Worm (Caenorhabditis elegans) whole organism, L3 larva: ENCODE data around the gene F09E5.7.
A peak's percentile ranks its signal among the peaks of the same experiment; 100 is the strongest.
"Not testable (repeated sequence)": the region's sequence is repeated elsewhere in the genome, so short reads cannot be mapped to it uniquely, and the experiment has no call there.

Source experiments
- R02D3.7 ChIP-seq: fragments of 150-350 bp; optimal IDR thresholded peaks from 2 replicates; lab custom pipeline; 2014; ENCODE audit warnings: missing biosample characterization, missing genetic modification characterization
- ZK546.5 ChIP-seq: sonication (generic microtip); optimal IDR thresholded peaks from 2 replicates; lab custom pipeline; 2017; ENCODE audit warnings: missing biosample characterization, missing genetic modification characterization
- aly-2 ChIP-seq: fragments of 150-350 bp; optimal IDR thresholded peaks from 2 replicates; lab custom pipeline; 2014; ENCODE audit warnings: missing biosample characterization, missing genetic modification characterization
- ceh-16 ChIP-seq: sonication (generic microtip); optimal IDR thresholded peaks from 2 replicates; lab custom pipeline; 2017; ENCODE audit warnings: missing biosample characterization, missing genetic modification characterization
- ceh-28 ChIP-seq: fragments of 150-350 bp; optimal IDR thresholded peaks from 2 replicates; lab custom pipeline; 2014; ENCODE audit warnings: missing biosample characterization, missing genetic modification reagents, missing genetic modification characterization
- ceh-82 ChIP-seq: fragments of 150-350 bp; optimal IDR thresholded peaks from 2 replicates; lab custom pipeline; 2014; ENCODE audit warnings: missing biosample characterization, missing genetic modification characterization
- ceh-9 ChIP-seq: sonication (generic microtip); optimal IDR thresholded peaks from 2 replicates; lab custom pipeline; 2018; ENCODE audit warnings: missing biosample characterization, missing genetic modification characterization
- egl-5 ChIP-seq: fragments of 150-350 bp; optimal IDR thresholded peaks from 2 replicates; lab custom pipeline; 2017; ENCODE audit warnings: missing biosample characterization, missing genetic modification reagents, missing genetic modification characterization, inconsistent platforms
- elt-1 ChIP-seq: fragments of 150-350 bp; optimal IDR thresholded peaks from 2 replicates; lab custom pipeline; 2014; ENCODE audit warnings: missing biosample characterization, missing genetic modification characterization
- elt-2 ChIP-seq: sonication (generic microtip); optimal IDR thresholded peaks from 2 replicates; lab custom pipeline; 2016; ENCODE audit warnings: missing genetic modification reagents, mild to moderate bottlenecking, missing genetic modification characterization, missing compliant biosample characterization
- eor-1 ChIP-seq, 2 experiments: fragments of 150-350 bp; optimal IDR thresholded peaks; 2 replicates each; lab custom pipeline; 2014 to 2018; ENCODE audit warnings: missing biosample characterization in 2 of 2, missing genetic modification characterization in 2 of 2
- fkh-10 ChIP-seq: sonication (generic microtip); optimal IDR thresholded peaks from 2 replicates; lab custom pipeline; 2017; ENCODE audit warnings: missing biosample characterization, missing genetic modification reagents, missing genetic modification characterization
- fos-1 ChIP-seq: fragments of 150-350 bp; optimal IDR thresholded peaks from 2 replicates; lab custom pipeline; 2014; ENCODE audit warnings: missing biosample characterization, missing genetic modification characterization
- hmg-11 ChIP-seq: sonication (generic microtip); optimal IDR thresholded peaks from 2 replicates; lab custom pipeline; 2016; ENCODE audit warnings: missing genetic modification characterization, missing compliant biosample characterization
- jun-1 ChIP-seq: fragments of 150-350 bp; optimal IDR thresholded peaks from 2 replicates; lab custom pipeline; 2014; ENCODE audit warnings: missing biosample characterization, missing genetic modification reagents, missing genetic modification characterization
- lin-15B ChIP-seq: fragments of 150-350 bp; optimal IDR thresholded peaks from 2 replicates; lab custom pipeline; 2014; ENCODE audit warnings: missing biosample characterization, missing genetic modification characterization
- lin-39 ChIP-seq: fragments of 150-350 bp; optimal IDR thresholded peaks from 2 replicates; lab custom pipeline; 2018; ENCODE audit warnings: missing biosample characterization, missing genetic modification reagents, missing genetic modification characterization
- lsy-12 ChIP-seq: sonication (generic microtip); optimal IDR thresholded peaks from 2 replicates; lab custom pipeline; 2016; ENCODE audit warnings: mild to moderate bottlenecking, missing genetic modification characterization, missing compliant biosample characterization
- mdl-1 ChIP-seq: fragments of 150-350 bp; optimal IDR thresholded peaks from 2 replicates; lab custom pipeline; 2014; ENCODE audit warnings: missing biosample characterization, missing genetic modification characterization
- nfya-1 ChIP-seq: sonication (generic microtip); optimal IDR thresholded peaks from 2 replicates; lab custom pipeline; 2017; ENCODE audit warnings: missing genetic modification characterization, mild to moderate bottlenecking, missing compliant biosample characterization, antibody characterized with exemption, moderate library complexity; ENCODE audit not compliant: insufficient read depth
- nhr-23 ChIP-seq: fragments of 150-350 bp; optimal IDR thresholded peaks from 2 replicates; lab custom pipeline; 2014; ENCODE audit warnings: missing biosample characterization, missing genetic modification reagents, missing genetic modification characterization
- nhr-237 ChIP-seq: fragments of 150-350 bp; optimal IDR thresholded peaks from 2 replicates; lab custom pipeline; 2014; ENCODE audit warnings: missing biosample characterization, missing genetic modification characterization
- nhr-25 ChIP-seq: sonication (generic microtip); optimal IDR thresholded peaks from 2 replicates; lab custom pipeline; 2017; ENCODE audit warnings: missing biosample characterization, missing genetic modification characterization
- nhr-43 ChIP-seq: sonication (generic microtip); optimal IDR thresholded peaks from 2 replicates; lab custom pipeline; 2016; ENCODE audit warnings: mild to moderate bottlenecking, missing genetic modification characterization, missing compliant biosample characterization; ENCODE audit not compliant: poor library complexity, severe bottlenecking
- nhr-67 ChIP-seq: fragments of 150-350 bp; optimal IDR thresholded peaks from 2 replicates; lab custom pipeline; 2014; ENCODE audit warnings: missing biosample characterization, missing genetic modification characterization
- nhr-77 ChIP-seq: fragments of 150-350 bp; optimal IDR thresholded peaks from 2 replicates; lab custom pipeline; 2014; ENCODE audit warnings: missing biosample characterization, missing genetic modification characterization
- pha-4 ChIP-seq: fragments of 150-350 bp; optimal IDR thresholded peaks from 2 replicates; lab custom pipeline; 2014; ENCODE audit warnings: missing biosample characterization, missing genetic modification reagents, missing genetic modification characterization
- pqm-1 ChIP-seq: fragments of 150-350 bp; optimal IDR thresholded peaks from 2 replicates; lab custom pipeline; 2017; ENCODE audit warnings: missing biosample characterization, missing genetic modification characterization, inconsistent platforms
- sea-2 ChIP-seq: fragments of 150-350 bp; sonication (generic microtip); optimal IDR thresholded peaks from 4 replicates; lab custom pipeline; 2014; ENCODE audit warnings: missing biosample characterization, missing genetic modification reagents, missing genetic modification characterization
- skn-1 ChIP-seq: fragments of 150-350 bp; optimal IDR thresholded peaks from 2 replicates; lab custom pipeline; 2014; ENCODE audit warnings: missing biosample characterization, missing genetic modification characterization
- snpc-4 ChIP-seq: fragments of 150-350 bp; optimal IDR thresholded peaks from 2 replicates; lab custom pipeline; 2014; ENCODE audit warnings: missing biosample characterization, missing genetic modification characterization
- tbx-2 ChIP-seq: sonication (generic microtip); optimal IDR thresholded peaks from 2 replicates; lab custom pipeline; 2016; ENCODE audit warnings: mild to moderate bottlenecking, missing genetic modification characterization, missing compliant biosample characterization
- zag-1 ChIP-seq: fragments of 150-350 bp; optimal IDR thresholded peaks from 2 replicates; lab custom pipeline; 2014; ENCODE audit warnings: missing biosample characterization, missing genetic modification characterization
- ztf-11 ChIP-seq: fragments of 150-350 bp; optimal IDR thresholded peaks from 2 replicates; lab custom pipeline; 2014; ENCODE audit warnings: missing biosample characterization, missing genetic modification characterization

The F09E5.7 gene

ce11 chrII:5350357-5350756 is 1.5 kb upstream of the F09E5.7 start, which contains the start of gene F09E5.8:
Gene F09E5.8, plus strand, starts transcription at chrII:5350669.
- not testable (repeated sequence) for TF ChIP-seq zag-1, egl-5, ceh-16 (tag; lab: Kevin White, UChicago)

- TF ChIP-seq skn-1 (tag; lab: Kevin White, UChicago) (no peak), fos-1 (tag; lab: Kevin White, UChicago) (no peak), ceh-9 (tag; lab: Kevin White, UChicago) (no peak), sea-2 (GFP tag; lab: Kevin White, UChicago) (no peak), lsy-12 (peak; percentile 70), elt-2 (tag; lab: Kevin White, UChicago) (peak; percentile 37), tbx-2 (tag; lab: Kevin White, UChicago) (no peak), snpc-4 (no peak), nhr-25 (tag; lab: Kevin White, UChicago) (no peak), mdl-1 (tag; lab: Kevin White, UChicago) (no peak), nhr-43 (tag; lab: Kevin White, UChicago) (peak; percentile 70)
Observed at ce11 chrII:5353642-5354041, 1.7 kb downstream of the F09E5.7 start.

ce11 chrII:5355384-5355783 is 3.5 kb downstream of the F09E5.7 start, which contains the start of gene srg-69:
Gene srg-69, plus strand, starts transcription at chrII:5355684.
- TF ChIP-seq ZK546.5 (tag; lab: Kevin White, UChicago), result no peak

ce11 chrII:5358137-5358745 is 6.3 kb downstream of the F09E5.7 start, which contains the start of the genes F09E5.11 and bmy-1:
Gene F09E5.11, minus strand, starts transcription at chrII:5358187.
Gene bmy-1, plus strand, starts transcription at chrII:5358695.
- TF ChIP-seq pqm-1 (tag; lab: Kevin White, UChicago) (peak; percentile 39), skn-1 (tag; lab: Kevin White, UChicago) (peak; percentile 40), ceh-9 (tag; lab: Kevin White, UChicago) (no peak), nhr-25 (tag; lab: Kevin White, UChicago) (peak; percentile 70), nhr-67 (tag; lab: Kevin White, UChicago) (no peak), ceh-28 (tag; lab: Kevin White, UChicago) (peak; percentile 70), aly-2 (tag; lab: Kevin White, UChicago) (no peak), nhr-43 (tag; lab: Kevin White, UChicago) (peak; percentile 88), jun-1 (tag; lab: Kevin White, UChicago) (peak; percentile 35), nhr-237 (tag; lab: Kevin White, UChicago) (no peak), lsy-12 (peak; percentile 71), ztf-11 (no peak), pha-4 (tag; lab: Kevin White, UChicago) (peak; percentile 75), tbx-2 (tag; lab: Kevin White, UChicago) (peak; percentile 17), nhr-77 (tag; lab: Kevin White, UChicago) (no peak), egl-5 (tag; lab: Kevin White, UChicago) (peak; percentile 51), hmg-11 (tag; lab: Kevin White, UChicago) (peak; percentile 70), elt-2 (tag; lab: Kevin White, UChicago) (peak; percentile 85), eor-1 (tag; optimal IDR thresholded peaks at IDR 0.05; lab: Kevin White, UChicago) (no peak), fkh-10 (GFP tag; lab: Kevin White, UChicago) (peak; percentile 58), mdl-1 (tag; lab: Kevin White, UChicago) (no peak), snpc-4 (peak; percentile 81), zag-1 (tag; lab: Kevin White, UChicago) (no peak), nhr-23 (tag; lab: Kevin White, UChicago) (peak; percentile 62), nfya-1 (peak; percentile 79), ceh-82 (tag; lab: Kevin White, UChicago) (peak; percentile 78), R02D3.7 (tag; lab: Kevin White, UChicago) (peak; percentile 98), elt-1 (tag; lab: Kevin White, UChicago) (no peak), lin-15B (tag; lab: Kevin White, UChicago) (peak; percentile 89), lin-39 (tag; lab: Kevin White, UChicago) (peak; percentile 80)
- TF ChIP-seq, all 47 proteins: peak for 20
